Worm (Caenorhabditis elegans): Measurements from ENCODE around the gene pho-5.

DNA sequence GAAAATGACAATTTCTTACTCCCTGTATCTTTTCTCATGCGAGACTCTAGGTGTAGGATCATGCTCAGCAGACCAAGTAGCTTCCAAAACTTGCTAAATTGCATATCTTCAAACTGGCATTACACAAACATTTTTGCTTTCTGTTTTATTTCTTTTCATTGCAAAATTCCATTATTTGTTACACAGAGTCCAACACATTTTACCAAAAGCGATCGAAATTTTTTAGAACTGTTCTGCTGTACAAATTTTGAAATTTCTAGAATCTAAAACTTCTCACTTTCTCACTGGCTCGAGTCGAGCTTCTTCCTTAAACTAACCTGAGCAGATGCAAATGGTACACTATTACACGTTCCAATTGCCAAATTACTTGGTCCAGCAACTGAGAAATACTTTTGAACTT is 28.8 kb upstream of the pho-5 start:
- TF ChIP-seq nfya-1 (tag; optimal IDR thresholded peaks at IDR 0.05; ENCODE audit: insufficient read depth) (no peak), nhr-43 (tag; optimal IDR thresholded peaks at IDR 0.05; ENCODE audit: poor library complexity, severe bottlenecking) (no peak)
